Worm (Caenorhabditis elegans) whole organism, L2 larva: ENCODE measurements around the gene osg-1.

Source experiments
- C34F6.9 ChIP-seq: fragments of 150-350 bp; optimal IDR thresholded peaks from 2 replicates; lab custom pipeline; 2014; ENCODE audit warnings: missing biosample characterization, missing genetic modification characterization
- F13H6.1 ChIP-seq: sonication (generic microtip); optimal IDR thresholded peaks from 2 replicates; lab custom pipeline; 2016; ENCODE audit warnings: missing genetic modification characterization, missing compliant biosample characterization
- R02D3.7 ChIP-seq: fragments of 150-350 bp; optimal IDR thresholded peaks from 2 replicates; lab custom pipeline; 2014; ENCODE audit warnings: missing biosample characterization, missing genetic modification characterization
- Y55F3AM.14 ChIP-seq: fragments of 200-800 bp; sonication (Bioruptor generic); optimal IDR thresholded peaks from 2 replicates; lab custom pipeline; 2018; ENCODE audit warnings: mild to moderate bottlenecking, missing genetic modification characterization, missing compliant biosample characterization
- ZK546.5 ChIP-seq: sonication (generic microtip); optimal IDR thresholded peaks from 2 replicates; lab custom pipeline; 2017; ENCODE audit warnings: missing biosample characterization, missing genetic modification characterization
- alr-1 ChIP-seq: fragments of 150-350 bp; optimal IDR thresholded peaks from 2 replicates; lab custom pipeline; 2014; ENCODE audit warnings: missing biosample characterization, missing genetic modification characterization
- aly-2 ChIP-seq: fragments of 150-350 bp; optimal IDR thresholded peaks from 2 replicates; lab custom pipeline; 2014; ENCODE audit warnings: missing biosample characterization, missing genetic modification characterization
- ama-1 ChIP-seq: fragments of 150-350 bp; optimal IDR thresholded peaks from 2 replicates; lab custom pipeline; 2018; ENCODE audit warnings: inconsistent platforms
- blmp-1 ChIP-seq: sonication (generic microtip); optimal IDR thresholded peaks from 2 replicates; lab custom pipeline; 2017; ENCODE audit warnings: missing genetic modification characterization, mild to moderate bottlenecking, missing compliant biosample characterization, antibody characterized with exemption, moderate library complexity; ENCODE audit not compliant: insufficient read depth
- ceh-16 ChIP-seq: fragments of 150-350 bp; optimal IDR thresholded peaks from 2 replicates; lab custom pipeline; 2014; ENCODE audit warnings: missing biosample characterization, missing genetic modification characterization
- ceh-82 ChIP-seq: fragments of 150-350 bp; optimal IDR thresholded peaks from 2 replicates; lab custom pipeline; 2014; ENCODE audit warnings: missing biosample characterization, missing genetic modification characterization
- crh-2 ChIP-seq: sonication (generic microtip); optimal IDR thresholded peaks from 2 replicates; lab custom pipeline; 2017; ENCODE audit warnings: missing biosample characterization, missing genetic modification characterization
- dmd-4 ChIP-seq: sonication (generic microtip); optimal IDR thresholded peaks from 2 replicates; lab custom pipeline; 2017; ENCODE audit warnings: missing biosample characterization, missing genetic modification characterization
- egl-27 ChIP-seq: sonication (generic microtip); optimal IDR thresholded peaks from 3 replicates; lab custom pipeline; 2017; ENCODE audit warnings: missing biosample characterization, missing genetic modification reagents, missing genetic modification characterization
- elt-1 ChIP-seq: fragments of 150-350 bp; optimal IDR thresholded peaks from 2 replicates; lab custom pipeline; 2014; ENCODE audit warnings: missing biosample characterization, missing genetic modification characterization
- elt-3 ChIP-seq: sonication (generic microtip); optimal IDR thresholded peaks from 2 replicates; lab custom pipeline; 2017; ENCODE audit warnings: missing biosample characterization, missing genetic modification characterization
- fos-1 ChIP-seq: fragments of 150-350 bp; optimal IDR thresholded peaks from 2 replicates; lab custom pipeline; 2014; ENCODE audit warnings: missing biosample characterization, missing genetic modification characterization
- gmeb-1 ChIP-seq: fragments of 150-350 bp; optimal IDR thresholded peaks from 2 replicates; lab custom pipeline; 2014; ENCODE audit warnings: missing biosample characterization, missing genetic modification characterization
- lin-11 ChIP-seq: fragments of 150-350 bp; sonication (generic microtip); optimal IDR thresholded peaks from 2 replicates; lab custom pipeline; 2014; ENCODE audit warnings: missing biosample characterization, missing genetic modification characterization, inconsistent platforms, mixed read lengths
- lin-13 ChIP-seq: fragments of 150-350 bp; optimal IDR thresholded peaks from 2 replicates; lab custom pipeline; 2014; ENCODE audit warnings: missing biosample characterization, missing genetic modification reagents, missing genetic modification characterization
- lin-39 ChIP-seq: fragments of 150-350 bp; optimal IDR thresholded peaks from 2 replicates; lab custom pipeline; 2014; ENCODE audit warnings: missing biosample characterization, missing genetic modification reagents, missing genetic modification characterization
- lsy-2 ChIP-seq, 2 experiments: fragments of 150-350 bp in 1 of 2; sonication (generic microtip) in 1 of 2; optimal IDR thresholded peaks; 2 replicates each; lab custom pipeline; 2014 to 2017; ENCODE audit warnings: missing biosample characterization in 2 of 2, missing genetic modification characterization in 2 of 2
- mab-5 ChIP-seq: fragments of 150-350 bp; optimal IDR thresholded peaks from 2 replicates; lab custom pipeline; 2014; ENCODE audit warnings: missing biosample characterization, missing genetic modification characterization
- mbf-1 ChIP-seq: sonication (generic microtip); optimal IDR thresholded peaks from 2 replicates; lab custom pipeline; 2017; ENCODE audit warnings: missing biosample characterization, missing genetic modification characterization
- mdl-1 ChIP-seq, 2 experiments: fragments of 150-350 bp in 1 of 2; sonication (generic microtip) in 1 of 2; optimal IDR thresholded peaks; 2 replicates each; lab custom pipeline; 2017; ENCODE audit warnings: missing biosample characterization in 2 of 2, missing genetic modification characterization in 2 of 2
- nhr-10 ChIP-seq: sonication (generic microtip); optimal IDR thresholded peaks from 2 replicates; lab custom pipeline; 2017; ENCODE audit warnings: missing biosample characterization, missing genetic modification characterization
- nhr-11 ChIP-seq: fragments of 150-350 bp; optimal IDR thresholded peaks from 2 replicates; lab custom pipeline; 2014; ENCODE audit warnings: missing biosample characterization, missing genetic modification characterization
- nhr-12 ChIP-seq: fragments of 150-350 bp; optimal IDR thresholded peaks from 2 replicates; lab custom pipeline; 2014; ENCODE audit warnings: missing biosample characterization, missing genetic modification characterization
- nhr-129 ChIP-seq: fragments of 150-350 bp; optimal IDR thresholded peaks from 2 replicates; lab custom pipeline; 2014; ENCODE audit warnings: missing biosample characterization, missing genetic modification characterization
- nhr-21 ChIP-seq: fragments of 150-350 bp; optimal IDR thresholded peaks from 2 replicates; lab custom pipeline; 2014; ENCODE audit warnings: missing biosample characterization, missing genetic modification characterization
- nhr-23 ChIP-seq: fragments of 150-350 bp; optimal IDR thresholded peaks from 2 replicates; lab custom pipeline; 2014; ENCODE audit warnings: missing biosample characterization, missing genetic modification reagents, missing genetic modification characterization
- nhr-237 ChIP-seq: fragments of 150-350 bp; optimal IDR thresholded peaks from 2 replicates; lab custom pipeline; 2014; ENCODE audit warnings: missing biosample characterization, missing genetic modification characterization
- nhr-25 ChIP-seq: fragments of 150-350 bp; sonication (generic microtip); optimal IDR thresholded peaks from 3 replicates; lab custom pipeline; 2014; ENCODE audit warnings: missing biosample characterization, missing genetic modification characterization
- nhr-6 ChIP-seq: fragments of 150-350 bp; optimal IDR thresholded peaks from 2 replicates; lab custom pipeline; 2014; ENCODE audit warnings: missing biosample characterization, missing genetic modification characterization
- nhr-77 ChIP-seq: fragments of 150-350 bp; optimal IDR thresholded peaks from 2 replicates; lab custom pipeline; 2014; ENCODE audit warnings: missing biosample characterization, missing genetic modification characterization
- peb-1 ChIP-seq: fragments of 150-350 bp; optimal IDR thresholded peaks from 2 replicates; lab custom pipeline; 2014; ENCODE audit warnings: missing biosample characterization, missing genetic modification characterization
- sem-4 ChIP-seq: fragments of 150-350 bp; optimal IDR thresholded peaks from 2 replicates; lab custom pipeline; 2014; ENCODE audit warnings: missing biosample characterization, missing genetic modification reagents, missing genetic modification characterization
- skn-1 ChIP-seq: sonication (generic microtip); optimal IDR thresholded peaks from 2 replicates; lab custom pipeline; 2017; ENCODE audit warnings: missing biosample characterization, missing genetic modification characterization
- sma-3 ChIP-seq: sonication (generic microtip); optimal IDR thresholded peaks from 2 replicates; lab custom pipeline; 2016; ENCODE audit warnings: missing genetic modification reagents, missing genetic modification characterization, missing compliant biosample characterization
- sma-9 ChIP-seq, 2 experiments: fragments of 150-350 bp in 1 of 2; sonication (generic microtip) in 1 of 2; optimal IDR thresholded peaks; 2 replicates each; lab custom pipeline; 2014 to 2016; ENCODE audit warnings: missing genetic modification characterization in 2 of 2, mild to moderate bottlenecking in 1 of 2, missing biosample characterization in 1 of 2, missing compliant biosample characterization in 1 of 2, missing genetic modification reagents in 1 of 2, moderate library complexity in 1 of 2
- snpc-4 ChIP-seq: fragments of 150-350 bp; optimal IDR thresholded peaks from 2 replicates; lab custom pipeline; 2014; ENCODE audit warnings: missing biosample characterization, missing genetic modification characterization
- unc-39 ChIP-seq: fragments of 150-350 bp; optimal IDR thresholded peaks from 2 replicates; lab custom pipeline; 2014; ENCODE audit warnings: missing biosample characterization, missing genetic modification characterization
- unc-55 ChIP-seq: fragments of 150-350 bp; sonication (generic microtip); optimal IDR thresholded peaks from 3 replicates; lab custom pipeline; 2014; ENCODE audit warnings: missing biosample characterization, missing genetic modification reagents, missing genetic modification characterization
- unc-62 ChIP-seq: fragments of 150-350 bp; optimal IDR thresholded peaks from 2 replicates; lab custom pipeline; 2014; ENCODE audit warnings: missing biosample characterization, missing genetic modification reagents, missing genetic modification characterization
- zag-1 ChIP-seq: fragments of 150-350 bp; optimal IDR thresholded peaks from 2 replicates; lab custom pipeline; 2014; ENCODE audit warnings: missing biosample characterization, missing genetic modification characterization
- ztf-1 ChIP-seq: fragments of 200-800 bp; sonication (Bioruptor generic); conservative IDR thresholded peaks from 2 replicates; pipeline ENCODE4 v1.3.6; 2022; ENCODE audit warnings: missing genetic modification characterization, missing compliant biosample characterization
- ztf-11 ChIP-seq: sonication (generic microtip); optimal IDR thresholded peaks from 2 replicates; lab custom pipeline; 2017; ENCODE audit warnings: missing biosample characterization, missing genetic modification characterization
- ztf-4 ChIP-seq: fragments of 150-350 bp; optimal IDR thresholded peaks from 2 replicates; lab custom pipeline; 2014; ENCODE audit warnings: missing biosample characterization, missing genetic modification characterization

Gene osg-1

DNA sequence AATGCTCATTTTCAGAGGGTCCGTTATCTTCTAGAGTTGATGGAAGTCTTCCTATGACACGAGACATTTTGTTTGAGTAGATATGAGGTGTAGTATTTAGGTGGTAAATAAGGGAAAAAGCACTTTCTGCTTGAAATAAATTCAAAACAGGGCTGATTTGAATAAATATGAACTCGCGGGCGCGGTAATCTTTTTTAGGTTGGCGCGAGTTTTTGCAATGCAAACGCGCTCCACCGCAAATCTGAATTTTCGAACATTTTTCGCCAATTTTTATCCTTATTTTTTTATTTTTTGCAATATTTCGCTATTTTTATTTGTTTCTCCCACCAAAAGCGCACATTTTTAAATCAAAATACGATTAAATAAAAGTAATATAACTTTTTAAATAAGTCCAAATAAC lies 39.2 kb upstream of the osg-1 start, which contains the start of gene skpt-1:
TSS of gene skpt-1 (minus strand) at position 219 of the 400 bp plus-strand sequence.
- TF ChIP-seq skn-1 (tag; lab: Kevin White, UChicago) = no peak
- peak; percentile 65 for TF ChIP-seq unc-55 (GFP tag; lab: Kevin White, UChicago)
- TF ChIP-seq nhr-6 (tag; lab: Kevin White, UChicago) = no peak
- TF ChIP-seq lin-13 (GFP tag; lab: Kevin White, UChicago) = no peak
- TF ChIP-seq lin-39 (tag; lab: Kevin White, UChicago) = no peak
- TF ChIP-seq crh-2 (tag; lab: Kevin White, UChicago) = no peak
- TF ChIP-seq ZK546.5 = no peak
- no peak for TF ChIP-seq dmd-4 (tag; lab: Kevin White, UChicago)
- TF ChIP-seq nhr-11 (tag; lab: Kevin White, UChicago) = no peak
- no peak for TF ChIP-seq nhr-23
- TF ChIP-seq mab-5 (tag; lab: Kevin White, UChicago) = no peak
- no peak for TF ChIP-seq ztf-1
- TF ChIP-seq sma-3 = no peak
- no peak for TF ChIP-seq alr-1
- no peak for TF ChIP-seq ztf-11 (tag; lab: Kevin White, UChicago)
- TF ChIP-seq R02D3.7 (tag; lab: Kevin White, UChicago) = no peak
- no peak for TF ChIP-seq nhr-77 (tag; lab: Kevin White, UChicago)
- no peak for TF ChIP-seq unc-39
- no peak for TF ChIP-seq nhr-237 (tag; lab: Kevin White, UChicago)
- TF ChIP-seq aly-2 (tag; lab: Kevin White, UChicago) = no peak
- TF ChIP-seq nhr-10 (tag; lab: Kevin White, UChicago) = no peak
- TF ChIP-seq nhr-12 (tag; lab: Kevin White, UChicago) = no peak
- TF ChIP-seq lin-11 (tag; lab: Kevin White, UChicago) = no peak
- no peak for TF ChIP-seq ama-1 (lab: Kevin White, UChicago)
- TF ChIP-seq ceh-16 = no peak
- no peak for TF ChIP-seq snpc-4 (tag; lab: Kevin White, UChicago)
- TF ChIP-seq ceh-82 (tag; lab: Kevin White, UChicago) = no peak
- TF ChIP-seq nhr-25 (tag; lab: Kevin White, UChicago) = no peak
- no peak for TF ChIP-seq peb-1 (tag; lab: Kevin White, UChicago)
- TF ChIP-seq sem-4 = no peak
- peak; percentile 82 for TF ChIP-seq gmeb-1 (tag; lab: Kevin White, UChicago)
- TF ChIP-seq lsy-2 (tag; optimal IDR thresholded peaks at IDR 0.05; lab: Kevin White, UChicago) = peak in 1 of 2 experiments; percentile 76
- no peak for TF ChIP-seq egl-27 (tag; lab: Kevin White, UChicago)
- TF ChIP-seq blmp-1 (tag; lab: Kevin White, UChicago) = no peak
- peak; percentile 51 for TF ChIP-seq C34F6.9
- TF ChIP-seq sma-9 (GFP tag; optimal IDR thresholded peaks at IDR 0.05; lab: Kevin White, UChicago) = no peak
- no peak for TF ChIP-seq sma-9 (tag; optimal IDR thresholded peaks at IDR 0.05; lab: Kevin White, UChicago)
- no peak for TF ChIP-seq nhr-21 (tag; lab: Kevin White, UChicago)
- no peak for TF ChIP-seq ztf-4 (tag; lab: Kevin White, UChicago)
- no peak for TF ChIP-seq unc-62 (GFP tag; lab: Kevin White, UChicago)
- TF ChIP-seq elt-3 (tag; lab: Kevin White, UChicago) = no peak
- no peak for TF ChIP-seq Y55F3AM.14 (GFP tag; lab: Kevin White, UChicago)
- TF ChIP-seq elt-1 (tag; lab: Kevin White, UChicago) = no peak
- no peak for TF ChIP-seq mbf-1 (tag; lab: Kevin White, UChicago)
- TF ChIP-seq nhr-129 = peak; percentile 7
- no peak for TF ChIP-seq mdl-1 (tag; optimal IDR thresholded peaks at IDR 0.05; lab: Kevin White, UChicago)
- no peak for TF ChIP-seq zag-1 (tag; lab: Kevin White, UChicago)
- TF ChIP-seq F13H6.1 (tag; lab: Kevin White, UChicago) = no peak
- TF ChIP-seq fos-1 (tag; lab: Kevin White, UChicago) = peak; percentile 9
